Fruit fly (Drosophila melanogaster): Measurements from ENCODE around the gene CG15564.

Gene CG15564

dm6 chr3R:31254808-31255207, 19.6 kb upstream of the CG15564 start, which contains the start of the genes CG1750 and spn-F (continued):
- TF ChIP-seq crp (GFP tag; optimal IDR thresholded peaks at IDR 0.05): peak; percentile 81 to 95
- TF ChIP-seq H2.0 (GFP tag; IDR thresholded peaks at IDR 0.05): no peak
- TF ChIP-seq gfzf (GFP tag; optimal IDR thresholded peaks at IDR 0.05): peak; percentile 81
- no peak for TF ChIP-seq prd (optimal IDR thresholded peaks at IDR 0.05)
- no peak for TF ChIP-seq prd (GFP tag; IDR thresholded peaks at IDR 0.05)
- TF ChIP-seq gcm (GFP tag; optimal IDR thresholded peaks at IDR 0.05): no peak
- peak; percentile 30 for TF ChIP-seq CG12659 (GFP tag; optimal IDR thresholded peaks at IDR 0.05)
- peak; percentile 73 for TF ChIP-seq hbn (GFP tag; IDR thresholded peaks at IDR 0.05; ENCODE audit: partially characterized antibody)
- TF ChIP-seq CG14860 (GFP tag; IDR thresholded peaks at IDR 0.05; ENCODE audit: partially characterized antibody): peak; percentile 49; the same call in 2 of the 3 replicates

- TF ChIP-seq CG2678 (tag; optimal IDR thresholded peaks at IDR 0.05) (no peak), CG4360 (GFP tag; IDR thresholded peaks at IDR 0.05) (peak; percentile 47), CG1602 (GFP tag; optimal IDR thresholded peaks at IDR 0.05) (peak; percentile 8), Dref (GFP tag; IDR thresholded peaks at IDR 0.05) (peak; percentile 59), CG3995 (GFP tag; optimal IDR thresholded peaks at IDR 0.05) (peak; percentile 65), CG3407 (GFP tag; optimal IDR thresholded peaks at IDR 0.05) (no peak), CG2889 (GFP tag; IDR thresholded peaks at IDR 0.05) (no peak), nom (GFP tag; optimal IDR thresholded peaks at IDR 0.05) (no peak), crol (GFP tag; IDR thresholded peaks at IDR 0.05) (no peak), usp (GFP tag; optimal IDR thresholded peaks at IDR 0.05) (no peak), CG30020 (tag; optimal IDR thresholded peaks at IDR 0.05) (peak; percentile 15), MTF-1 (GFP tag; optimal IDR thresholded peaks at IDR 0.05; ENCODE audit: borderline replicate concordance) (no peak), cwo (GFP tag; optimal IDR thresholded peaks at IDR 0.05) (no peak), CG1647 (GFP tag; optimal IDR thresholded peaks at IDR 0.05) (peak; percentile 61), E2f2 (GFP tag; IDR thresholded peaks at IDR 0.05) (peak; percentile 78), CG15073 (GFP tag; optimal IDR thresholded peaks at IDR 0.05) (no peak), lmd (GFP tag; IDR thresholded peaks at IDR 0.05) (peak; percentile 82), CG8924 (tag; optimal IDR thresholded peaks at IDR 0.05) (peak; percentile 40), seq (GFP tag; IDR thresholded peaks at IDR 0.05) (no peak), CG6689 (GFP tag; IDR thresholded peaks at IDR 0.05) (peak; percentile 88), trh (GFP tag; optimal IDR thresholded peaks at IDR 0.05) (no peak), pzg (GFP tag; optimal IDR thresholded peaks at IDR 0.05) (peak; percentile 66), pan (optimal IDR thresholded peaks at IDR 0.05) (no peak), pan (GFP tag; optimal IDR thresholded peaks at IDR 0.05 in 1 of 2, IDR thresholded peaks at IDR 0.05 in 1 of 2) (peak in 1 of 2 experiments; percentile 89), CG10462 (GFP tag; optimal IDR thresholded peaks at IDR 0.05) (no peak), kay (GFP tag; optimal IDR thresholded peaks at IDR 0.05) (peak; percentile 71), dysf (GFP tag; IDR thresholded peaks at IDR 0.05) (peak; percentile 74), Sin3A (optimal IDR thresholded peaks at IDR 0.05) (peak; percentile 64), ci (GFP tag; IDR thresholded peaks at IDR 0.05) (peak; percentile 68), CG14965 (GFP tag; optimal IDR thresholded peaks at IDR 0.05; ENCODE audit: borderline replicate concordance) (no peak), MESR4 (GFP tag; optimal IDR thresholded peaks at IDR 0.05) (peak; percentile 15), corto (GFP tag; optimal IDR thresholded peaks at IDR 0.05) (no peak), tgo (GFP tag; IDR thresholded peaks at IDR 0.05) (peak; percentile 89), CG11723 (GFP tag; optimal IDR thresholded peaks at IDR 0.05) (no peak), Rx (GFP tag; IDR thresholded peaks at IDR 0.05) (peak; percentile 72), Adf1 (GFP tag; IDR thresholded peaks at IDR 0.05) (no peak), Scr (GFP tag; IDR thresholded peaks at IDR 0.05; ENCODE audit: partially characterized antibody) (peak; percentile 83), D19A (tag; optimal IDR thresholded peaks at IDR 0.05) (no peak), CG6654 (GFP tag; optimal IDR thresholded peaks at IDR 0.05) (peak; percentile 95), cg (GFP tag; optimal IDR thresholded peaks at IDR 0.05) (no peak)
These were observed 17.2 kb upstream of the CG15564 start, which contains the start of the genes qless and mRpL32 for dm6 chr3R:31252093-31252962. TSS of gene qless (minus strand) at chr3R:31252608. TSS of gene mRpL32 (plus strand) at chr3R:31252872.

Data from whole organism, embryonic.